Fruit fly (Drosophila melanogaster) whole organism, pupa: ENCODE results near the gene Gk1.

Experiments used
- CG10348 ChIP-seq: fragments of 200-800 bp; sonication (Bioruptor generic); IDR thresholded peaks from 2 replicates; pipeline ENCODE4 v1.3.6; 2022; ENCODE audit warnings: missing biosample characterization, missing genetic modification characterization
- CG12605 ChIP-seq: fragments of 200-800 bp; sonication (Bioruptor generic); IDR thresholded peaks from 2 replicates; pipeline ENCODE4 v1.3.6; 2022; ENCODE audit warnings: missing biosample characterization, missing genetic modification characterization
- CG13204 ChIP-seq: fragments of 200-800 bp; sonication (Bioruptor generic); optimal IDR thresholded peaks from 2 replicates; lab custom pipeline; 2018; ENCODE audit warnings: missing biosample characterization, mild to moderate bottlenecking, missing genetic modification characterization, moderate library complexity
- CG14655 ChIP-seq: fragments of 200-800 bp; sonication (Bioruptor generic); optimal IDR thresholded peaks from 3 replicates; lab custom pipeline; 2017; ENCODE audit warnings: mild to moderate bottlenecking, missing biosample characterization, missing genetic modification reagents, missing genetic modification characterization
- CG15710 ChIP-seq: fragments of 200-800 bp; sonication (Bioruptor generic); optimal IDR thresholded peaks from 2 replicates; lab custom pipeline; 2018; ENCODE audit warnings: missing biosample characterization, mild to moderate bottlenecking, missing genetic modification characterization, moderate library complexity
- CG17806 ChIP-seq: fragments of 200-800 bp; sonication (Bioruptor generic); optimal IDR thresholded peaks from 2 replicates; lab custom pipeline; 2018; ENCODE audit warnings: missing biosample characterization, mild to moderate bottlenecking, missing genetic modification characterization, moderate library complexity
- CG32121 ChIP-seq: fragments of 200-800 bp; sonication (Bioruptor generic); IDR thresholded peaks from 2 replicates; pipeline ENCODE4 v1.3.6; 2022; ENCODE audit warnings: missing biosample characterization, missing genetic modification characterization
- CG34367 ChIP-seq: fragments of 200-800 bp; sonication (Bioruptor generic); optimal IDR thresholded peaks from 2 replicates; lab custom pipeline; 2018; ENCODE audit warnings: missing biosample characterization, mild to moderate bottlenecking, missing genetic modification characterization
- CG4496 ChIP-seq: fragments of 200-800 bp; sonication (Bioruptor generic); IDR thresholded peaks from 3 replicates; pipeline ENCODE4 v1.3.6; 2022; ENCODE audit warnings: missing biosample characterization, missing genetic modification characterization
- CG8159 ChIP-seq: fragments of 200-800 bp; sonication (Bioruptor generic); optimal IDR thresholded peaks from 3 replicates; lab custom pipeline; 2018; ENCODE audit warnings: missing biosample characterization, mild to moderate bottlenecking, missing genetic modification characterization, moderate library complexity
- CG8301 ChIP-seq: fragments of 200-800 bp; sonication (Bioruptor generic); optimal IDR thresholded peaks from 2 replicates; lab custom pipeline; 2018; ENCODE audit warnings: missing biosample characterization, mild to moderate bottlenecking, missing genetic modification characterization
- CG9948 ChIP-seq: fragments of 200-800 bp; sonication (Bioruptor generic); optimal IDR thresholded peaks from 2 replicates; lab custom pipeline; 2018; ENCODE audit warnings: missing biosample characterization, mild to moderate bottlenecking, missing genetic modification characterization, moderate library complexity
- D1 ChIP-seq: fragments of 200-800 bp; sonication (Bioruptor generic); optimal IDR thresholded peaks from 2 replicates; lab custom pipeline; 2018; ENCODE audit warnings: missing biosample characterization, mild to moderate bottlenecking, missing genetic modification characterization, moderate library complexity
- EcR ChIP-seq: fragments of 200-800 bp; sonication (Bioruptor generic); optimal IDR thresholded peaks from 3 replicates; lab custom pipeline; 2019; ENCODE audit warnings: missing biosample characterization, missing genetic modification characterization, mild to moderate bottlenecking, moderate library complexity, missing genetic modification reagents
- Ets98B ChIP-seq: fragments of 200-800 bp; sonication (Bioruptor generic); IDR thresholded peaks from 2 replicates; pipeline ENCODE4 v1.3.6; 2022; ENCODE audit warnings: missing biosample characterization, missing genetic modification characterization
- Pif1A ChIP-seq: fragments of 200-800 bp; sonication (Bioruptor generic); optimal IDR thresholded peaks from 3 replicates; lab custom pipeline; 2016; ENCODE audit warnings: missing biosample characterization, missing genetic modification characterization
- Pif1B ChIP-seq: fragments of 200-800 bp; sonication (Bioruptor generic); optimal IDR thresholded peaks from 3 replicates; lab custom pipeline; 2016; ENCODE audit warnings: missing biosample characterization, missing genetic modification characterization
- Snoo ChIP-seq: fragments of 200-800 bp; sonication (Bioruptor generic); optimal IDR thresholded peaks from 3 replicates; lab custom pipeline; 2017; ENCODE audit warnings: missing biosample characterization, mild to moderate bottlenecking, missing genetic modification characterization, inconsistent platforms
- fd96Ca ChIP-seq: fragments of 200-800 bp; sonication (Bioruptor generic); IDR thresholded peaks from 3 replicates; pipeline ENCODE4 v1.3.6; 2022; ENCODE audit warnings: missing biosample characterization, missing genetic modification characterization
- gl ChIP-seq: fragments of 200-800 bp; sonication (Bioruptor generic); optimal IDR thresholded peaks from 2 replicates; lab custom pipeline; 2018; ENCODE audit warnings: missing biosample characterization, mild to moderate bottlenecking, missing genetic modification characterization
- rn ChIP-seq: fragments of 200-800 bp; sonication (Bioruptor generic); IDR thresholded peaks from 2 replicates; pipeline ENCODE4 v1.3.6; 2022; ENCODE audit warnings: missing biosample characterization, missing genetic modification characterization

Gk1 gene

DNA sequence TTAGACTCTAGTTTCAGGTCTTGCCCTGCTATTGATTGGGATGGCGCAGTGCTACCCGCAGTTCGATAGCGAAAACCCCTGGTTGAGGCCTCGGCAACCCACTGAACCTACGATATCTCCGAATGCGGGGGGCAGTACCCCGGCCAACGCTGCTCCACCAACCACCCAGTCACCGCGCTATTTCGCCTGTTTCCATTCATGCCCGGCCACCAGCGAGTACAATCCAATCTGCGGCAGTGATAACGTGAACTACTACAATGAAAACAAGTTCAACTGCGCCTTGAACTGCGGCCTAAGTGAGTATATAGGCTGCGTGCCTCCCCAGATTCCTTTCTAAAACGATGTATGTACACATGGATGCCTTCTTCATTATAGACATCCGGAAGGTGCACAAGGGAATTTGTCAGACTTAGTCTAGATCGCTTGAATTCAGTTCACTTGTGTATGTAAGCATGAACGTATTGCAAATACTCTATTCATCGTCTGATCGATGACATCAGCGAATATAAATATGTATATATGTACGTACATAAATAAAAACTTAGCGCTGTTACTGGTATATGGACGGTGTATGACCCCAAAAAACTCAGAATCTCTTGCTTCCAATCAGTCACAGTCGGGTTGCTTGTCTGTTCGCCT lies 12.0 kb upstream of the Gk1 start, which contains the start of gene CG13877:
Gene CG13877 (plus strand): TSS at position 589 of the 639 bp plus-strand sequence.
- TF ChIP-seq EcR (GFP tag; lab: Kevin White, UChicago) (peak; percentile 50), CG17806 (no peak)

DNA sequence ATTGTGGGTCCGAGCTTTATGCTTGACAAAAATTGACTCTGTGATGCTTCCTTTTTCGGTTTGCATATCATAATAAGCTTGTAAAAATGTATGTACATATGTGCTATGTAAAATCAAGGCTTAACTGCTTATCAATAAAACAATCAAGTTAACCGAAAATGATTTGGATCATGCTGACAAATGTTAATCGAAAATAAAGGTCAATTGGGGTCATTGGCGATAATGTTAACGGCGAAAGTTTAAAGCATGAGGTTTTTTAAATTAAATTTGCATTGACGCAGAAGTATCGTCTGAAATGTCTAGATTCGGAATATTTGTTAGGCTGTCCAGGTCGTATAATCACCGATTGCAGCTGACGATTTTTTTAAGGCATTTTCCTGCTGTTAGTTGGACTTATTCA lies 10.7 kb upstream of the Gk1 start, which contains the start of gene Kaz1-ORFB:
Gene Kaz1-ORFB (plus strand): TSS at position 301 of the 400 bp plus-strand sequence.
- TF ChIP-seq CG17806 (no peak), CG10348 (GFP tag; lab: Robert Waterston, UW) (no peak), rn (no peak), CG4496 (no peak), D1 (no peak), CG15710 (tag; lab: Kevin White, UChicago) (no peak), Pif1B (no peak), CG12605 (GFP tag; lab: Robert Waterston, UW) (no peak), CG8301 (no peak), CG13204 (GFP tag; lab: Kevin White, UChicago) (no peak), Snoo (tag; lab: Kevin White, UChicago) (no peak), CG8159 (no peak), fd96Ca (GFP tag; lab: Robert Waterston, UW) (no peak), gl (tag; lab: Kevin White, UChicago) (no peak), Pif1A (no peak), CG32121 (GFP tag; lab: Robert Waterston, UW) (no peak), EcR (GFP tag; lab: Kevin White, UChicago) (no peak)

DNA sequence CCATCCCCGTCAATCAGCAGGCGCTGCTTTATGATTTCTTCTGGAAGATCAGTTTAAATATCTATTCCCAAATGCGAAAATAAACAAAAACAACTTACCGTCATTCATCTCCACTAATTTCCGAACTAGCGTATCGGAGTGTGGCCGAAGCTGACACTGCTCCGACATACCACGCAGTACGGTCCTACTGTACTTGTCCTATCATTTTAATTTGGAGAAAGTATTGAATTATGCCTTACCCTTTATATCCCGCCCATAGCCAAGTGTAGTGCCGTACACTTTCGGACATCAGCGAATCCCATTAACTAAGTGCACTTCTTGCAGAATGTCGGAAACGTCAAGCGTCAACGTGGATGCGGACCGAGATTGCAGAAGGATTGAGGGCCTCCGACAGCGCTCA lies 6.9 kb upstream of the Gk1 start, which contains the start of the genes thoc7 and Dis3l2:
Gene thoc7 (minus strand): TSS at position 168 of the 400 bp plus-strand sequence.
Gene Dis3l2 (plus strand): TSS at position 190 of the 400 bp plus-strand sequence.
- TF ChIP-seq rn, result no peak

DNA sequence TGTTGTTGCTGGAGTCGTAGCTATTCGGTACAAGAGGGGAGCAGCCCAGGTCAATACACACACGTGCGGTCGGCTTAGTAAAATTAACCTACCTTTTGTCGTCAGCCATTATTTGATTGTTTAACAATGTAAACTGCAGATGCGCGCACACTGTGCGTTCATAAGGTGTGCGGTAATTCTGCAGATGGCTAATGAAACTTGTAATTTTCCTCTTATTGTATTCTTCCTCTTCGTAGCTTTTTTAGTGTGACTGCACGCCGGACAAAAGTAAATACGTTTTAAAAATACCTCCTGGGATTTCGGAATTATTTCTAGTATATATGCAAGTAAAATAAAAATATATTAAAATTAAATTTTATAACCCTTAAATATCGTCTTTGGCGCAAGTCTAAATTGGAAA lies 5.6 kb upstream of the Gk1 start, which contains the start of gene Prp4k:
Gene Prp4k (minus strand): TSS at position 258 of the 400 bp plus-strand sequence.
- 0 out of 3 replicates have a peak, but pooled peaks have one; percentile 36 for TF ChIP-seq CG4496
- TF ChIP-seq CG14655 (GFP tag; lab: Kevin White, UChicago), result no peak
- peak; percentile 48 for TF ChIP-seq EcR (GFP tag; lab: Kevin White, UChicago)
- TF ChIP-seq Ets98B (GFP tag; lab: Robert Waterston, UW), result no peak
- TF ChIP-seq Pif1B, result no peak

DNA sequence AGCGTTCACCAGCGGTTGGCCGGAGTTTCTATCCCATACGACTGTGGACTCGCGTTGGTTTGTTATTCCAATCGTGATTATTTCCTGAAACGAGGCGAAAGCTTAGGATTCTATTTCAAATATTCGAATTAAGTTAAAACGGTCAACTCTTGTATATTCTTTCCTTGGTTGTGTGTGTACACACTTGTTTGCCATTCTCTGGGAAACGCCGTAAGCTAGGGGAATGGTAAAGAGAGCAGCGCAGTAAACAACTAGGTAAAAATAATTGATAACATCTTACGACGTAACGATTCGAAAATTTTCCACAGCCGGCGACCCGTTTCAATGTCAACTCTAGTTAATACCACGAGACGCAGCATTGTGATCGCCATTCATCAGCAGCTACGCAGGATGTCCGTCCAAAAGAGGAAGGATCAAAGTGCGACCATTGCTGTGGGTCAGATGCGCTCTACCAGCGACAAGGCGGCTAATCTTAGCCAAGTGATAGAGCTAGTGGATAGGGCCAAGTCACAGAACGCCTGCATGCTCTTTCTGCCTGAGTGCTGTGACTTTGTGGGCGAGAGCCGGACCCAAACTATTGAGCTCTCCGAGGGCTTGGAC lies 2.0 kb downstream of the Gk1 start, which contains the start of gene NitFhit:
Gene NitFhit (plus strand): TSS at position 195 of the 600 bp plus-strand sequence.
- peak; percentile 29 for TF ChIP-seq gl (tag; lab: Kevin White, UChicago)
- TF ChIP-seq rn, result no peak
- TF ChIP-seq CG34367 (tag; lab: Kevin White, UChicago), result no peak
- TF ChIP-seq CG15710 (tag; lab: Kevin White, UChicago), result no peak
- no peak for TF ChIP-seq CG8159
- no peak for TF ChIP-seq CG14655 (GFP tag; lab: Kevin White, UChicago)
- no peak for TF ChIP-seq CG9948 (tag; lab: Kevin White, UChicago)

DNA sequence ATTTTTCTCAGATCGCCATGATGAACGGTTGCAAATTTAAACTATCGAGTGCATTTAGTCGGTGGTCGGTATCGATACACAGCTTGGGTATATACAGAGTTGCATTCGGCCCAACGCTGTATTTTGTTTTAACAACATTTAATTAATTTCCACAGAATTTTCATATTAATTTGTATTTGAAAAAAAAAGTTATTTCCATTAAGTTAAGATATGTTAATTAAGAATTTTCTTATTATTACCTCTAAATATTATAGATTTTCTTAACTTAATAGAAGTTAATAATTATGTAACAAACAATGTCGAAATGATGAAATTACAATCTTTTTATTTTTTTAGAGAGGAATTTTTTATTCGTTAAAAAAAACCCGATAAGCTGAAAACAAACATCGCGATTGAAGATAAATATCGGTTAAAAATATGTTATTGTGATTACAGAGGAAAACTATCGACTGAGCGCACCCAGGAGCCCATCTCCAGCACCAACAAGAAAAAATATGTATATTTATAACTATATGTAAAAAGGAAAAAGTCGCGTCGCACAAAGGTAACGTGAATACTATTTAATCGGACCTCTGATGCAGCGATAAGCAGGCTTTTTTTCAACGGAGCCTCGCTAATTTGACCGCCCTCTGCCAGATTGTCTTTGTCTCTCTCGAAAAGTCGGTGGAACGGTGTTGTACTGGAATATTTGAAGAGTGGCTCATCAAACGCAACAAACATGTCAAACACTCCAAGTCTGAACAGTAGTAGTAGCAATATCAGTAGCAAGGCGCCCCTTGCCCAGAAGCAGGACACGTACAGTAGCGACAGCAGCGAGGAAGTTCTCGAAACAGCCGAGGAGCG lies 5.7 kb downstream of the Gk1 start, which contains the start of the genes rno and mri:
Gene rno (minus strand): TSS at position 9 of the 843 bp plus-strand sequence.
Gene mri (plus strand): TSS at position 421 of the 843 bp plus-strand sequence.
- TF ChIP-seq Pif1A (no peak), CG32121 (GFP tag; lab: Robert Waterston, UW) (no peak), CG9948 (tag; lab: Kevin White, UChicago) (peak; percentile 53), fd96Ca (GFP tag; lab: Robert Waterston, UW) (no peak; the same call in 1 of the 3 replicates), Snoo (tag; lab: Kevin White, UChicago) (peak; percentile 22), CG14655 (GFP tag; lab: Kevin White, UChicago) (no peak), CG12605 (GFP tag; lab: Robert Waterston, UW) (no peak), Pif1B (no peak), D1 (no peak), CG17806 (peak; percentile 44), gl (tag; lab: Kevin White, UChicago) (no peak), rn (peak; percentile 58), CG34367 (tag; lab: Kevin White, UChicago) (peak; percentile 41), EcR (GFP tag; lab: Kevin White, UChicago) (no peak), CG15710 (tag; lab: Kevin White, UChicago) (peak; percentile 61), CG4496 (peak; percentile 64; the same call in 1 of the 3 replicates), CG8301 (no peak), CG8159 (peak; percentile 66), Ets98B (GFP tag; lab: Robert Waterston, UW) (peak; percentile 36; the same call in 1 of the 2 replicates)
